Fruit fly (Drosophila melanogaster): Measurements from ENCODE around the gene RpL30.

RpL30 gene

DNA sequence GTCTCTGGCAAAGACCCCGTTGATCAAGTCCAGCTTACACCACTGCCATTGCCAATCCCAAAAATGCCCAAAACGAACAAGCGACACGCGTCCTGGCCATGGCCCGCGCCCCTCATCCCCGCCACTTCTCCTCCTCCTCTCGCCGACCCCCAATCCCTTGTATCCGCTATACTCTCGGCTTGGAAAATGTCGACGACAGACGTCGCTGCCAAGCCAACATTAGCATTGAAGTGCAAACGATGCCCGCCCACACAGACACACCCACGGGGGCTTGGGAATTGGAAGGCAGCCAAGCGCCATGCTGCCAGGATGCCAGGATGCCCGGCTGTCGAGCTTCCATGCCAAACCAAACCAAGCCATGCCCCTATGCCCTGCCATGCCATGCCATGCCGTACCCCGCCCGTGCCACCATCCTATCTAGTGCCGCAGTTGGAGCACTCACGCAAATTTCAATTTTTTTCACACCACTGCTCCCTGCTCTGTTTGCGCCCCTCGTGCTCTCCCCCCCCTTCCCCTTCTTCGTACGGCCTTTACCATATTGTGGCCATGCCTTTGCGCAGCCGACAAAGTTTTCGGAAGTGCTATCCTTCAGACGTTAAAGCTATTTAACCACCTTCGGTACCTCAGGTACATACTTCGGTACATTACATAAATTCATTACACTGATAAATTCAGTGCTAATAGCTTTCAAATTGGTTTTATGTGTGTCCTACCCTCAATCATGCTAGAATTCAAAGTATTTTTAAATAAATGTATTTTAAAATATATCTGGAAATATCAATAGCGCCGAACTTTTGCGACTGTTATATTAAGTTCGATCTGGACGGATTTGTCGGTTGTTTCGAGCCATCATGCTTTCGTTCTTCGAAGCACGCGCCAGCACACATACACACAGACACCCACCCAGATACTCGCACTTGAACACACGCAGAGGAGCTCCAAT is 12.4 kb upstream of the RpL30 start (continued):
- TF ChIP-seq Vsx1 (GFP tag; optimal IDR thresholded peaks at IDR 0.05) (peak; percentile 62), CkIIα-i1 (GFP tag; IDR thresholded peaks at IDR 0.05) (no peak), nmo (GFP tag; optimal IDR thresholded peaks at IDR 0.05) (peak; percentile 87), CG32532 (GFP tag; IDR thresholded peaks at IDR 0.05) (peak; percentile 52), gsb-n (tag; optimal IDR thresholded peaks at IDR 0.05) (peak; percentile 65), CG8359 (GFP tag; optimal IDR thresholded peaks at IDR 0.05; ENCODE audit: borderline replicate concordance) (peak; percentile 28), CG11696 (GFP tag; IDR thresholded peaks at IDR 0.05) (no peak), Rx (GFP tag; IDR thresholded peaks at IDR 0.05) (no peak), sim (GFP tag; IDR thresholded peaks at IDR 0.05) (no peak), Pdp1 (GFP tag; optimal IDR thresholded peaks at IDR 0.05) (peak in 1 of 2 experiments; percentile 41), CG4328 (GFP tag; optimal IDR thresholded peaks at IDR 0.05) (peak; percentile 55), odd (GFP tag; optimal IDR thresholded peaks at IDR 0.05) (peak; percentile 81), CG17612 (GFP tag; IDR thresholded peaks at IDR 0.05) (no peak), Sox102F (GFP tag; optimal IDR thresholded peaks at IDR 0.05) (peak; percentile 84), sob (GFP tag; IDR thresholded peaks at IDR 0.05) (peak; percentile 78), cas (GFP tag; IDR thresholded peaks at IDR 0.05) (no peak; the same call in 1 of the 2 replicates), sd (tag; optimal IDR thresholded peaks at IDR 0.05) (peak; percentile 53), tna (GFP tag; IDR thresholded peaks at IDR 0.05; ENCODE audit: partially characterized antibody) (no peak), CG12659 (GFP tag; optimal IDR thresholded peaks at IDR 0.05) (peak; percentile 85), gce (GFP tag; IDR thresholded peaks at IDR 0.05) (peak; percentile 59; the same call in 1 of the 3 replicates), Xrp1 (GFP tag; IDR thresholded peaks at IDR 0.05) (peak; percentile 79), maf-S (GFP tag; optimal IDR thresholded peaks at IDR 0.05) (no peak), Adf1 (GFP tag; IDR thresholded peaks at IDR 0.05) (peak; percentile 44; the same call in 1 of the 2 replicates), Mes4 (GFP tag; optimal IDR thresholded peaks at IDR 0.05) (peak; percentile 31), HLHmδ (GFP tag; optimal IDR thresholded peaks at IDR 0.05) (no peak), CG1603 (tag; optimal IDR thresholded peaks at IDR 0.05) (peak; percentile 53), usp (GFP tag; optimal IDR thresholded peaks at IDR 0.05) (no peak), bsh (GFP tag; optimal IDR thresholded peaks at IDR 0.05) (peak; percentile 81 to 82), CG31224 (GFP tag; IDR thresholded peaks at IDR 0.05) (no peak), HLH3B (GFP tag; IDR thresholded peaks at IDR 0.05) (peak; percentile 58; the same call in 1 of the 2 replicates), CG15514 (GFP tag; optimal IDR thresholded peaks at IDR 0.05) (peak; percentile 43), disco-r (GFP tag; optimal IDR thresholded peaks at IDR 0.05) (no peak), CG16863 (GFP tag; optimal IDR thresholded peaks at IDR 0.05) (peak; percentile 28), CG14710 (tag; optimal IDR thresholded peaks at IDR 0.05) (peak; percentile 56), Ssrp (tag; optimal IDR thresholded peaks at IDR 0.05) (peak; percentile 77), CG4730 (GFP tag; IDR thresholded peaks at IDR 0.05) (0 out of 2 replicates have a peak, but pooled peaks have one; percentile 6), CG7928 (GFP tag; optimal IDR thresholded peaks at IDR 0.05) (peak; percentile 26), CG8478 (optimal IDR thresholded peaks at IDR 0.05) (no peak), oc (tag; optimal IDR thresholded peaks at IDR 0.05) (peak; percentile 52), h (optimal IDR thresholded peaks at IDR 0.05) (no peak), pan (optimal IDR thresholded peaks at IDR 0.05) (no peak), pan (GFP tag; optimal IDR thresholded peaks at IDR 0.05 in 1 of 2, IDR thresholded peaks at IDR 0.05 in 1 of 2) (peak in 1 of 2 experiments; percentile 66), so (GFP tag; IDR thresholded peaks at IDR 0.05) (peak; percentile 78; the same call in 2 of the 3 replicates), CG9797 (GFP tag; optimal IDR thresholded peaks at IDR 0.05) (no peak), Aef1 (GFP tag; IDR thresholded peaks at IDR 0.05) (peak; percentile 41; the same call in 2 of the 3 replicates), CG11093 (GFP tag; IDR thresholded peaks at IDR 0.05) (peak; percentile 60; the same call in 1 of the 3 replicates), trh (GFP tag; optimal IDR thresholded peaks at IDR 0.05) (no peak), Atf3 (GFP tag; optimal IDR thresholded peaks at IDR 0.05) (no peak), Asciz (GFP tag; optimal IDR thresholded peaks at IDR 0.05) (peak; percentile 72)

Data from whole organism, embryonic.